Worm (Caenorhabditis elegans): Measurements from ENCODE around the gene F11A5.17.

F11A5.17 gene

DNA sequence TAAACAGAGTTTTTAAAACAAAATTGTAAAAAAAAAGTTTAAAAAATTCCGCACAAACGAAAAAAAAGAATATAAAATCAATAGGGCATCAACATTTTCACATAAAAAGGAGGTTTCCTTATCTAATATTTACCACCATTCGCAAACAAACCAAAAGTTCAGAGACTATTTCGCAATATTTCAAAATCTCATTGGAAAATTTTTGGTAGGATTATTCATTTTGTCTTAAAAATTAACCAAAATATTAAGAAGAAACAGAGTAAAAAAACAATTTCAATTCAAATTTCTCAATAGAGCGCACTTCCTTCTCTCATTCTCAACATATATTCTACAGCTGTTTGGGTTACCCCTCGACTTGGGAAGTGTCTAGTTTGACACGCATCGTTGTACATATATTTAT lies 41.7 kb upstream of the F11A5.17 start:
- no peak for TF ChIP-seq fax-1 (tag; optimal IDR thresholded peaks at IDR 0.05)
- TF ChIP-seq ceh-6 (GFP tag; optimal IDR thresholded peaks at IDR 0.05), result no peak
- no peak for TF ChIP-seq elt-2 (tag; optimal IDR thresholded peaks at IDR 0.05)
- no peak for TF ChIP-seq ceh-14 (tag; optimal IDR thresholded peaks at IDR 0.05)
- no peak for TF ChIP-seq T23F11.4 (GFP tag; optimal IDR thresholded peaks at IDR 0.05)
- no peak for TF ChIP-seq ceh-18 (tag; optimal IDR thresholded peaks at IDR 0.05)
- TF ChIP-seq lin-11 (tag; optimal IDR thresholded peaks at IDR 0.05), result no peak
- TF ChIP-seq unc-86 (tag; optimal IDR thresholded peaks at IDR 0.05), result no peak
- TF ChIP-seq unc-55 (GFP tag; optimal IDR thresholded peaks at IDR 0.05), result no peak
- TF ChIP-seq ceh-22 (tag; optimal IDR thresholded peaks at IDR 0.05), result no peak
- TF ChIP-seq ama-1 (optimal IDR thresholded peaks at IDR 0.05), result no peak
- no peak for TF ChIP-seq fkh-6 (tag; optimal IDR thresholded peaks at IDR 0.05)
- no peak for TF ChIP-seq pqm-1 (tag; optimal IDR thresholded peaks at IDR 0.05)
- no peak for TF ChIP-seq odd-2 (tag; optimal IDR thresholded peaks at IDR 0.05)
- TF ChIP-seq Y22D7AL.16 (tag; optimal IDR thresholded peaks at IDR 0.05), result no peak

DNA sequence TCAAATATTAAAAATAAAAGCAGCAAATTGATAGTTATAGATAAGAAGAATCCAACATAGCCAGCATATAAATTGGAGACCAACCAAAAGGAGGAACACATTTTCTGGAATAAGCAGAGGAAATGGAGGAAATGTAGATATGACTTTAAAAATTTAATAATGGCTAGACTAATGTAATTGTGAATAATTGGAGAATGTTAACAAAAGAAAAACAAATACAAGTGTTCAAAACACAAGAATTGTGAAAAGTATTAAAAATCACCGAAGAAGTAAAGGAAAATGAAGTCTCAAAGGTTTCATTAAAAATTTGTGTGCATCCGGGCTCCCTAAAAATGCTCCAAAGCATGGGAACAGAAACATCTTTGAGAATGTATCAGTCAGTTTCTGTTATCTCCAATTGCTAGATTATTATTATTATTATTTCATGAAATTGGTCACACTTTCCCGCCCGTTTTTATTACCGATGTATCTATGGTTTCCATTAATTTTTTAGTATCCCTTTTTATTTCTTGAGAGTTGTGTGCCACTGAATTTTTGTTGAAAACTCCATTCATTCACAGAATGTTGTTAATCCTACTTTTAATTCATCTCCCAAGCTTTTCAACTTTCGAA lies 39.6 kb upstream of the F11A5.17 start, which contains the start of the genes str-109 and F10A3.11:
Gene str-109, minus strand, starts transcription at position 101 of the 612 bp plus-strand sequence.
Gene F10A3.11, plus strand, starts transcription at position 562 of the 612 bp plus-strand sequence.
- TF ChIP-seq Y22D7AL.16 (tag; optimal IDR thresholded peaks at IDR 0.05) (no peak), ceh-45 (GFP tag; IDR thresholded peaks at IDR 0.05) (no peak), ama-1 (optimal IDR thresholded peaks at IDR 0.05) (no peak), F13H6.1 (tag; optimal IDR thresholded peaks at IDR 0.05) (no peak), odd-2 (tag; optimal IDR thresholded peaks at IDR 0.05) (no peak), ztf-16 (tag; optimal IDR thresholded peaks at IDR 0.05) (no peak), hlh-13 (GFP tag; optimal IDR thresholded peaks at IDR 0.05) (no peak), ceh-31 (tag; optimal IDR thresholded peaks at IDR 0.05) (no peak), dmd-4 (tag; optimal IDR thresholded peaks at IDR 0.05; ENCODE audit: borderline replicate concordance) (no peak), pha-2 (tag; optimal IDR thresholded peaks at IDR 0.05) (no peak), ets-4 (tag; optimal IDR thresholded peaks at IDR 0.05) (no peak), mec-3 (tag; optimal IDR thresholded peaks at IDR 0.05; ENCODE audit: borderline replicate concordance) (no peak), K09A11.1 (tag; optimal IDR thresholded peaks at IDR 0.05; ENCODE audit: insufficient read depth) (no peak), unc-55 (GFP tag; optimal IDR thresholded peaks at IDR 0.05) (no peak), ceh-6 (GFP tag; optimal IDR thresholded peaks at IDR 0.05) (no peak), che-1 (tag; optimal IDR thresholded peaks at IDR 0.05) (no peak), elt-2 (tag; optimal IDR thresholded peaks at IDR 0.05) (no peak), ceh-14 (tag; optimal IDR thresholded peaks at IDR 0.05) (no peak), hlh-8 (tag; optimal IDR thresholded peaks at IDR 0.05) (no peak), ceh-30 (tag; optimal IDR thresholded peaks at IDR 0.05) (no peak)

DNA sequence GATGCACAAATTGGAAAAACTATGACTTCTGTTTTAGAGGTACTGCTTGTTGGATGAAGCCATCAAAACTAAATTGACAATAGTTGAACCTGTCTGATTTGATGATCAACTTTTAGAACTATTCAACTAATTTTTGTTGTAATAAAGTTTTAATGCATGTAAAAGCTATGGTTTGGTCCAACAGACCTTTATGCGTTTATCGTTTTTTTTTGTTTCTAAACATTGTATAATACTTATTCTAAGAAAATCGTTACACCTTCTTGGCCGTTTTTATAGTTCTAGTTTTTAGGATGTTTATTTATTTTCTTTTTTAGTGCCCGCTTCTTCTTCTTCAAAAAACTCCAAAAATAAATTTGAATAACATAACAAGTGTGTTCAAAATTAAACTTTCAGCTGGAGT lies 38.1 kb upstream of the F11A5.17 start, which contains the start of gene F10A3.12:
Gene F10A3.12, plus strand, starts transcription at position 301 of the 400 bp plus-strand sequence.
- TF ChIP-seq fkh-10 (GFP tag; optimal IDR thresholded peaks at IDR 0.05), result no peak
- TF ChIP-seq elt-4 (tag; optimal IDR thresholded peaks at IDR 0.05), result no peak
- no peak for TF ChIP-seq unc-3 (GFP tag; conservative IDR thresholded peaks at IDR 0.05)
- no peak for TF ChIP-seq unc-3 (tag; optimal IDR thresholded peaks at IDR 0.05)
- no peak for TF ChIP-seq pha-2 (tag; optimal IDR thresholded peaks at IDR 0.05)
- TF ChIP-seq ref-2 (tag; optimal IDR thresholded peaks at IDR 0.05), result no peak
- TF ChIP-seq ceh-9 (tag; optimal IDR thresholded peaks at IDR 0.05), result no peak

DNA sequence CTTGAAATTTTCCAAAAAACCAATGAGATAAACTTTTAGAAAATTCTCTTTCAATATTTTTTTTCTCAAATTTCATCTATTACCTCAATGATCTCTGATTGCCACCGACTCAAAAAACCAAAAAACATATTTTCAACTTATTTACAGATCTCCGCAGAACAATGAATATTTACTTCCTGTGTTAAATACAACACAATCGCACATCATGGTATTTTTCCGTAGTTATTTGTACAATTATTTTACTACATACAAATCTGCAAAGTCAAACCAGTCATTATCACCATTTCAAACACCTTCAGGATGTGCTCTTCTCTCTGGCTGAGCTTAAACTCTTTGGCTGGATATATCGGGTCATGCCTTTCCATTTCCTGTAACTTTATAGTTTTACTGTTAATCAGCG lies 35.9 kb upstream of the F11A5.17 start, which contains the start of gene str-108:
Gene str-108, plus strand, starts transcription at position 301 of the 400 bp plus-strand sequence.
- no peak for TF ChIP-seq syd-9 (tag; optimal IDR thresholded peaks at IDR 0.05)
- no peak for TF ChIP-seq sox-2 (GFP tag; IDR thresholded peaks at IDR 0.05)
- no peak for TF ChIP-seq gmeb-2 (tag; optimal IDR thresholded peaks at IDR 0.05)
- no peak for TF ChIP-seq pqm-1 (tag; optimal IDR thresholded peaks at IDR 0.05)
- no peak for TF ChIP-seq ceh-34 (tag; optimal IDR thresholded peaks at IDR 0.05)
- no peak for TF ChIP-seq ets-4 (tag; optimal IDR thresholded peaks at IDR 0.05)
- no peak for TF ChIP-seq ceh-30 (tag; optimal IDR thresholded peaks at IDR 0.05)
- no peak for TF ChIP-seq tbx-2 (tag; optimal IDR thresholded peaks at IDR 0.05)
- TF ChIP-seq nfya-1 (tag; optimal IDR thresholded peaks at IDR 0.05), result no peak
- no peak for TF ChIP-seq ttx-3 (tag; optimal IDR thresholded peaks at IDR 0.05)
- TF ChIP-seq nhr-11 (tag; optimal IDR thresholded peaks at IDR 0.05), result no peak
- no peak for TF ChIP-seq hlh-13 (GFP tag; optimal IDR thresholded peaks at IDR 0.05)
- TF ChIP-seq ceh-31 (tag; optimal IDR thresholded peaks at IDR 0.05), result no peak
